Worm (Caenorhabditis elegans): ENCODE results near the gene T06C12.11.

DNA sequence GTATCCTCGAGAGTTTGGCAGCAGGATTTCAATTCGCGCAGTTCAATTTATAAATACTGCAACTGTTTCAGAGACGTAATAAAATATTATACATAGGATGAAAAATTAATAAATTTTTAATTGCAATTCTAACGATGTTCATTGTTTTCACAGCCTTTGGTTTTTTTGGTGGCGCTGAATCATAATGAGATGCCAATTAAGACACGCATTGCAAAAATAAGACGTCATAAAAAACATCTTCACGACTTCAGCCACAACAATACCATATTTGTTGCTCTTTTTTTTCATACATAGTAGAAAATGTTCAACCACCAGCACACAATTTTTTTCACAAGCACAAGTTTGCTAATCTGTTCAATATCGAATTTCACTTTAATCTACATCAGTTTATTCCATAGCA lies 20.5 kb upstream of the T06C12.11 start, which contains the start of gene str-56:
- TF ChIP-seq fos-1 (tag; optimal IDR thresholded peaks at IDR 0.05), result no peak
- no peak for TF ChIP-seq unc-62 (GFP tag; optimal IDR thresholded peaks at IDR 0.05)
- TF ChIP-seq lsy-2 (tag; optimal IDR thresholded peaks at IDR 0.05), result no peak
- no peak for TF ChIP-seq lin-13 (GFP tag; optimal IDR thresholded peaks at IDR 0.05)
- no peak for TF ChIP-seq ztf-1 (GFP tag; conservative IDR thresholded peaks at IDR 0.05)
- TF ChIP-seq nhr-237 (tag; optimal IDR thresholded peaks at IDR 0.05), result no peak
- TF ChIP-seq mab-5 (tag; optimal IDR thresholded peaks at IDR 0.05), result no peak
